Fruit fly (Drosophila melanogaster): Measurements from ENCODE around the gene CG2926.
A peak's percentile ranks its signal among the peaks of the same experiment; 100 is the strongest.

The CG2926 gene

DNA sequence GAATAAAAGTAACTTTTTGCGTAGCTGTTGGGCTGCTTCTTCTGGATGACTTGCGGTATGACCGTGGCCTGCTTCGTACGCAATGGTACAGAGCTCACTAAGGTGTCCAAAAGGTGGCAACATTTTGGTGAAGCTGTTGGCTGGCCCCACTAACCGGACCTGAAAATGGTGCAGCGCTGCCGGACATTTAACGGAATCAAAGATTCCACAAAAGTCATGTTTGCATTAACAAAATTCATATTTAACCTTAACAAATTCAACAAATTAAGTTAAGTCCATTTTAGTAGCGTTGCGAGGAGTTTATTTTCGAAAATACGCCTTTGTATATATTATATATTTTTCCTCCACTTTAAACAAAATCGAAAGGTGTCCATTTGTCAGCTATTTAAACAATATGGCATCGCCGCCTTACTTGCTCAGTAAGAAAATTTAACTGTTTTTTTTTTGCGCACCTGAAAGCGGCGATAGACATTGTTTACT, 12.9 kb upstream of the CG2926 start, which contains the start of the genes kra and SecS:
kra (minus strand) TSS at position 93 of the 480 bp plus-strand sequence.
SecS (plus strand) TSS at position 390 of the 480 bp plus-strand sequence.
- TF ChIP-seq dm (GFP tag; optimal IDR thresholded peaks at IDR 0.05) (no peak), fu2 (GFP tag; optimal IDR thresholded peaks at IDR 0.05) (no peak), aop (GFP tag; IDR thresholded peaks at IDR 0.05) (no peak), sisA (GFP tag; IDR thresholded peaks at IDR 0.05) (no peak), fru (optimal IDR thresholded peaks at IDR 0.05) (no peak), Opbp (GFP tag; IDR thresholded peaks at IDR 0.05; ENCODE audit: partially characterized antibody) (no peak), Ssrp (tag; optimal IDR thresholded peaks at IDR 0.05) (peak; percentile 22), CG32772 (GFP tag; IDR thresholded peaks at IDR 0.05) (no peak), Mrtf (GFP tag; IDR thresholded peaks at IDR 0.05) (no peak), C15 (GFP tag; IDR thresholded peaks at IDR 0.05) (no peak), CG17385 (GFP tag; optimal IDR thresholded peaks at IDR 0.05) (peak; percentile 48), Neu2 (GFP tag; optimal IDR thresholded peaks at IDR 0.05; ENCODE audit: borderline replicate concordance) (no peak), p53 (GFP tag; optimal IDR thresholded peaks at IDR 0.05) (no peak), CG30403 (GFP tag; optimal IDR thresholded peaks at IDR 0.05) (peak; percentile 80), CG4617 (GFP tag; optimal IDR thresholded peaks at IDR 0.05; ENCODE audit: borderline replicate concordance) (peak; percentile 86), sim (GFP tag; IDR thresholded peaks at IDR 0.05) (no peak), Xrp1 (GFP tag; IDR thresholded peaks at IDR 0.05) (no peak), CG33557 (GFP tag; optimal IDR thresholded peaks at IDR 0.05) (peak; percentile 42), CG2678 (tag; optimal IDR thresholded peaks at IDR 0.05) (peak; percentile 67), CG13296 (GFP tag; optimal IDR thresholded peaks at IDR 0.05) (peak; percentile 50), CG1233 (GFP tag; optimal IDR thresholded peaks at IDR 0.05) (peak; percentile 36), cas (GFP tag; IDR thresholded peaks at IDR 0.05) (no peak), CG3838 (GFP tag; optimal IDR thresholded peaks at IDR 0.05) (no peak), corto (GFP tag; optimal IDR thresholded peaks at IDR 0.05) (peak; percentile 45), hkb (optimal IDR thresholded peaks at IDR 0.05) (peak; percentile 84), hkb (GFP tag; IDR thresholded peaks at IDR 0.05) (no peak), CG2129 (GFP tag; IDR thresholded peaks at IDR 0.05; ENCODE audit: partially characterized antibody) (no peak), CG14860 (GFP tag; IDR thresholded peaks at IDR 0.05; ENCODE audit: partially characterized antibody) (no peak), Chrac-16 (GFP tag; optimal IDR thresholded peaks at IDR 0.05) (peak; percentile 69), scrt (GFP tag; optimal IDR thresholded peaks at IDR 0.05) (peak; percentile 46), az2 (GFP tag; optimal IDR thresholded peaks at IDR 0.05) (peak; percentile 66), sob (GFP tag; IDR thresholded peaks at IDR 0.05) (no peak), bigmax (GFP tag; optimal IDR thresholded peaks at IDR 0.05) (peak; percentile 53), Nf-YB (GFP tag; optimal IDR thresholded peaks at IDR 0.05) (no peak), ind (GFP tag; optimal IDR thresholded peaks at IDR 0.05) (peak; percentile 65), CG16779 (GFP tag; IDR thresholded peaks at IDR 0.05) (no peak), her (GFP tag; optimal IDR thresholded peaks at IDR 0.05) (no peak), pum (GFP tag; optimal IDR thresholded peaks at IDR 0.05) (peak; percentile 52), CG11085 (GFP tag; IDR thresholded peaks at IDR 0.05) (no peak), CG17361 (GFP tag; IDR thresholded peaks at IDR 0.05) (no peak), otp (GFP tag; IDR thresholded peaks at IDR 0.05) (no peak), Camta (GFP tag; optimal IDR thresholded peaks at IDR 0.05) (peak; percentile 5), Pdp1 (GFP tag; optimal IDR thresholded peaks at IDR 0.05) (peak; percentile 13 to 51), CG9876 (GFP tag; optimal IDR thresholded peaks at IDR 0.05) (peak; percentile 44), NC2α (GFP tag; optimal IDR thresholded peaks at IDR 0.05) (no peak), Bgb (GFP tag; IDR thresholded peaks at IDR 0.05; ENCODE audit: partially characterized antibody) (no peak), CG14965 (GFP tag; optimal IDR thresholded peaks at IDR 0.05; ENCODE audit: borderline replicate concordance) (no peak), CG10366 (GFP tag; IDR thresholded peaks at IDR 0.05) (no peak), CG5180 (GFP tag; optimal IDR thresholded peaks at IDR 0.05) (peak; percentile 11), CHES-1-like (GFP tag; optimal IDR thresholded peaks at IDR 0.05) (no peak), Gsc (GFP tag; IDR thresholded peaks at IDR 0.05) (no peak), nerfin-2 (GFP tag; IDR thresholded peaks at IDR 0.05; ENCODE audit: partially characterized antibody) (no peak)
